Fruit fly (Drosophila melanogaster): Measurements from ENCODE around the gene Ilp3.

Ilp3 gene

dm6 chr3L:9802020-9802419 lies at the start of gene Ilp3:
TSS of gene Ilp3 (minus strand) at chr3L:9802120.
- no peak for TF ChIP-seq CG17801 (GFP tag; optimal IDR thresholded peaks at IDR 0.05; ENCODE audit: partially characterized antibody)

- no peak for TF ChIP-seq CG17801 (GFP tag; optimal IDR thresholded peaks at IDR 0.05; ENCODE audit: partially characterized antibody)
Observed at dm6 chr3L:9851000-9851671, 49.2 kb upstream of the Ilp3 start.

- no peak for TF ChIP-seq CG17801 (GFP tag; optimal IDR thresholded peaks at IDR 0.05; ENCODE audit: partially characterized antibody)
Observed at dm6 chr3L:9850114-9850513, 48.2 kb upstream of the Ilp3 start.

dm6 chr3L:9848744-9849143 lies 46.8 kb upstream of the Ilp3 start:
- no peak for TF ChIP-seq CG17801 (GFP tag; optimal IDR thresholded peaks at IDR 0.05; ENCODE audit: partially characterized antibody)

- no peak for TF ChIP-seq CG17801 (GFP tag; optimal IDR thresholded peaks at IDR 0.05; ENCODE audit: partially characterized antibody)
Observed at dm6 chr3L:9847420-9847977, 45.6 kb upstream of the Ilp3 start.

dm6 chr3L:9846577-9847342 lies 44.8 kb upstream of the Ilp3 start:
- no peak for TF ChIP-seq CG17801 (GFP tag; optimal IDR thresholded peaks at IDR 0.05; ENCODE audit: partially characterized antibody)

dm6 chr3L:9845980-9846538 lies 44.1 kb upstream of the Ilp3 start:
- TF ChIP-seq CG17801 (GFP tag; optimal IDR thresholded peaks at IDR 0.05; ENCODE audit: partially characterized antibody) = no peak

- TF ChIP-seq CG17801 (GFP tag; optimal IDR thresholded peaks at IDR 0.05; ENCODE audit: partially characterized antibody) = no peak
Observed at dm6 chr3L:9842043-9842442, 40.1 kb upstream of the Ilp3 start.

- no peak for TF ChIP-seq CG17801 (GFP tag; optimal IDR thresholded peaks at IDR 0.05; ENCODE audit: partially characterized antibody)
Observed at dm6 chr3L:9840710-9841109, 38.8 kb upstream of the Ilp3 start.

- peak; percentile 5 for TF ChIP-seq CG17801 (GFP tag; optimal IDR thresholded peaks at IDR 0.05; ENCODE audit: partially characterized antibody)
Observed at dm6 chr3L:9838534-9838933, 36.6 kb upstream of the Ilp3 start, which contains the start of gene Cdk8. TSS of gene Cdk8 (minus strand) at chr3L:9838670.

dm6 chr3L:9837053-9837452 lies 35.1 kb upstream of the Ilp3 start:
- no peak for TF ChIP-seq CG17801 (GFP tag; optimal IDR thresholded peaks at IDR 0.05; ENCODE audit: partially characterized antibody)

- TF ChIP-seq CG17801 (GFP tag; optimal IDR thresholded peaks at IDR 0.05; ENCODE audit: partially characterized antibody) = no peak
Observed at dm6 chr3L:9836524-9837047, 34.7 kb upstream of the Ilp3 start, which contains the start of gene I-2. TSS of gene I-2 (minus strand) at chr3L:9836805.

- no peak for TF ChIP-seq CG17801 (GFP tag; optimal IDR thresholded peaks at IDR 0.05; ENCODE audit: partially characterized antibody)
Observed at dm6 chr3L:9832125-9832524, 30.2 kb upstream of the Ilp3 start.

dm6 chr3L:9829639-9830341 lies 27.9 kb upstream of the Ilp3 start:
- TF ChIP-seq CG17801 (GFP tag; optimal IDR thresholded peaks at IDR 0.05; ENCODE audit: partially characterized antibody) = no peak

dm6 chr3L:9829154-9829553 lies 27.2 kb upstream of the Ilp3 start:
- no peak for TF ChIP-seq CG17801 (GFP tag; optimal IDR thresholded peaks at IDR 0.05; ENCODE audit: partially characterized antibody)
